Worm (Caenorhabditis elegans) whole organism, midembryonic: ENCODE measurements around the gene gpd-2.

Source experiments
- T22C8.4 ChIP-seq: fragments of 200-800 bp; sonication (Bioruptor generic); IDR thresholded peaks from 2 replicates; pipeline ENCODE4 v1.3.6; 2022; ENCODE audit warnings: missing genetic modification characterization, missing compliant biosample characterization
- cog-1 ChIP-seq: sonication (generic microtip); optimal IDR thresholded peaks from 2 replicates; lab custom pipeline; 2016; ENCODE audit warnings: missing genetic modification characterization, missing compliant biosample characterization
- flt-1 ChIP-seq: fragments of 200-800 bp; sonication (Bioruptor generic); IDR thresholded peaks from 2 replicates; pipeline ENCODE4 v1.3.6; 2022; ENCODE audit warnings: missing genetic modification characterization, missing compliant biosample characterization
- klf-2 ChIP-seq: fragments of 200-800 bp; sonication (Bioruptor generic); conservative IDR thresholded peaks from 2 replicates; pipeline ENCODE4 v1.3.6; 2022; ENCODE audit warnings: missing genetic modification reagents, missing genetic modification characterization, missing compliant biosample characterization
- med-1 ChIP-seq: sonication (generic microtip); optimal IDR thresholded peaks from 2 replicates; lab custom pipeline; 2017; ENCODE audit warnings: missing genetic modification characterization, mild to moderate bottlenecking, missing compliant biosample characterization, antibody characterized with exemption, missing genetic modification reagents; ENCODE audit not compliant: insufficient read depth
- ref-1 ChIP-seq: fragments of 200-800 bp; sonication (Bioruptor generic); conservative IDR thresholded peaks from 2 replicates; pipeline ENCODE4 v1.3.6; 2022; ENCODE audit warnings: missing genetic modification reagents, missing genetic modification characterization, missing compliant biosample characterization
- tab-1 ChIP-seq: fragments of 200-800 bp; sonication (Bioruptor generic); IDR thresholded peaks from 2 replicates; pipeline ENCODE4 v1.3.6; 2022; ENCODE audit warnings: missing genetic modification characterization, missing compliant biosample characterization
- ztf-23 ChIP-seq: fragments of 200-800 bp; sonication (Bioruptor generic); IDR thresholded peaks from 2 replicates; pipeline ENCODE4 v1.3.6; 2022; ENCODE audit warnings: missing genetic modification reagents, missing genetic modification characterization, missing compliant biosample characterization
- ztf-29 ChIP-seq: fragments of 200-800 bp; sonication (Bioruptor generic); IDR thresholded peaks from 2 replicates; pipeline ENCODE4 v1.3.6; 2022; ENCODE audit warnings: missing genetic modification reagents, missing genetic modification characterization, missing compliant biosample characterization

The gpd-2 gene

DNA sequence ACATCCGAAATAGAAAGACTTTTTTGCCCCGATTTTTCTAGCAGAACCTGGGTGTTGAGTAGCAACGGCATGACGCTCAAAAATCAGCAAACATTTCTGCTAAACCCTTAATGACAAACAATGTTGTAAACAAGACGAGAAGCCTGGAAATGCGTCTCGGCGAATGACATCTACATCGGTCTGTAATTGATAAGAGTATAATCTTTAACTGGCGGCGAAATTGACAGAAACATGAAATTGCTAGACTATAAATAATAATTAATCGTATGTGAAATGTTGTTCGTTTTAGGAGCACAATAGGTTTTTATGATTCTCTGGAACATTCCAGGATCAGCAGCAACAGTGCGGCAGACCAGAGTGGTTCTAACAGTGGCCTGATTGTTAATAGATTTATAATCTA is 27.2 kb upstream of the gpd-2 start:
- TF ChIP-seq ztf-29 (GFP tag; lab: Robert Waterston, UW) (no peak), cog-1 (tag; lab: Kevin White, UChicago) (no peak), flt-1 (GFP tag; lab: Robert Waterston, UW) (no peak), klf-2 (GFP tag; lab: Robert Waterston, UW) (no peak), ref-1 (GFP tag; lab: Robert Waterston, UW) (no peak), ztf-23 (no peak), T22C8.4 (GFP tag; lab: Robert Waterston, UW) (no peak), tab-1 (GFP tag; lab: Robert Waterston, UW) (no peak), med-1 (GFP tag; lab: Kevin White, UChicago) (no peak)

DNA sequence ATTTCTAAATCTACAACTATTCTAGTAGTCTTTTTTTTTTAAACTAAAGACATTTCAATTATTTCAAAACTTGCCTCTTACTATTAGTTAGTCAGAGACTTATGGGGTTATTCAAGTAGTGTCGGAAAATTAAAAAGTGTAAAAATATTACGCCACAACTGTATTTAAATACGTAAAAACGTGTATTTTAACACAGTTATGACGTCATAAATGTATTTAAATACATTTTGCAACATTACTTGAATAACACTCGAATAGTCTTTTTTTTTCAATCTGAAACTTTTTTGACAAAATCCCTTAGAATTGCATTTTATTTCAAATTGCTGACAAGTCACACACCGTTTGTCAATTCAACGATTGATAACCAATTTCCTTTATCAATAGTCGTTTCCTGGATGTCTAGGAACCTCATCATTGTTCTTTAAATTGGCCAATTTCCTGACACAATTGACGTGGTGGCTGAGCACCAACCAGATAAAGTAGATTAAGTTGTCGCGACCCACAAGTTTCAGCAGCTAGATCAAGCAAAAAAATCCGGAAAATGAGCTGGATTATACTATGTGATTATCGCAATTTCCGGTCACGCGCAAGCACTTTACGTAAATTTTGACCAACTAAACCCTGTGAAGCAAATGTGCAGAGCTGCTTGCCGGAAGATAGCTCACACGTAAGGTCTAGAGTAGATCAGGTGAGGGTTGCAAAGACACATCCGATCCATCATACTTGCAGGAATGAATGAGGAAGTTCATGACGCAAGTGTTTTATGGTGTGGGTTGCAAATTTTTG is 25.2 kb upstream of the gpd-2 start:
- TF ChIP-seq flt-1 (GFP tag; lab: Robert Waterston, UW) (no peak), med-1 (GFP tag; lab: Kevin White, UChicago) (no peak), ztf-29 (GFP tag; lab: Robert Waterston, UW) (no peak), ztf-23 (no peak), tab-1 (GFP tag; lab: Robert Waterston, UW) (no peak), ref-1 (GFP tag; lab: Robert Waterston, UW) (no peak), klf-2 (GFP tag; lab: Robert Waterston, UW) (no peak), cog-1 (tag; lab: Kevin White, UChicago) (no peak), T22C8.4 (GFP tag; lab: Robert Waterston, UW) (no peak)

DNA sequence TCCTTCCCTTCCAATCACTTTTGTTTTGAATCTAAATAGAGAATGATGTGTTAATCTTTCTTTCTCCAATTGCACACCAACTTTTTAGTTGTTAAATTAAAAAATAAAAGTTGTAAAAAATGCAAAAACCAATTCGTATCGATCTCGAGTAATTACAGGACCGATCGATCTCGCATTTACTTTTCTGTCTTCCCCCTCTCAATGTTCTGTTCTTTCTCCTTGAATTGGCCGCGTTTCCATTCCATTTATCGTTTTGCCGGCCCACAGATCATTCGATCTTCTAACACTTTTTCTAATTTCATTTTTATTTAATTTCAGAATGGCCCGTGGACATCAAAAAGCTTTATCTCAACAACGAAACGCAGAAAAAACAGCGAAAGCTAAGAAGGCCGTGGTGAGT is 20.7 kb upstream of the gpd-2 start, which contains the start of gene K10B3.1:
Gene K10B3.1 (plus strand): TSS at position 301 of the 400 bp plus-strand sequence.
- no peak for TF ChIP-seq med-1 (GFP tag; lab: Kevin White, UChicago)
- TF ChIP-seq ref-1 (GFP tag; lab: Robert Waterston, UW) = no peak
- no peak for TF ChIP-seq ztf-23
- TF ChIP-seq flt-1 (GFP tag; lab: Robert Waterston, UW) = no peak
- TF ChIP-seq T22C8.4 (GFP tag; lab: Robert Waterston, UW) = no peak
- no peak for TF ChIP-seq ztf-29 (GFP tag; lab: Robert Waterston, UW)
- no peak for TF ChIP-seq klf-2 (GFP tag; lab: Robert Waterston, UW)
- no peak for TF ChIP-seq cog-1 (tag; lab: Kevin White, UChicago)
- no peak for TF ChIP-seq tab-1 (GFP tag; lab: Robert Waterston, UW)

DNA sequence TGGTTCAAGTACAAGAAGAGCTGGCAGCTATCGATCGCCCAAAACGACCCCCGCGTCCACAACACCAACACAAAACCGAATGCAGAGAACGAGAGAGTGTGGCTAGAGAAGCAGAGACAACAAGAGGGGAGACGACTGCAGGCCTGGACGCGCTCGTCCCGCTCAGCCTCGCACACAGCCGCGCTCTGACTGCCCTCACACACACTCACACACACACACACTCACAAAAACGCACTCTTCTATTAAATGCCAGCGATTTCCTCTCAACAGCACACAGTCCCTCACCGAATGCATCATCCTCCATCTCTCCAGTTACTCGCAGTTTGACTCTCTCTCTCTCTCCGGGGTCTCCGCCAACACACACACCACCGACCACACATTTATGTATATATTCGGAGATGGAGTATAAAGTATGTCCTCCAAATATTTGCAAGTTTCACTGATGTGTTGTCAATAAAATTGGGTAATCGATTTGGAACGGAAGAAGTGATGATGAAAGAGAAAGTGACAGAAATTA is 13.2 kb upstream of the gpd-2 start:
- TF ChIP-seq cog-1 (tag; lab: Kevin White, UChicago) = peak; percentile 81
- no peak for TF ChIP-seq med-1 (GFP tag; lab: Kevin White, UChicago)
- TF ChIP-seq ztf-29 (GFP tag; lab: Robert Waterston, UW) = no peak
- TF ChIP-seq T22C8.4 (GFP tag; lab: Robert Waterston, UW) = peak; percentile 48; the same call in 1 of the 2 replicates
- TF ChIP-seq ztf-23 = 0 out of 2 replicates have a peak, but pooled peaks have one; percentile 61
- peak; percentile 88 for TF ChIP-seq flt-1 (GFP tag; lab: Robert Waterston, UW)
- TF ChIP-seq ref-1 (GFP tag; lab: Robert Waterston, UW) = no peak
- TF ChIP-seq tab-1 (GFP tag; lab: Robert Waterston, UW) = peak; percentile 78
- TF ChIP-seq klf-2 (GFP tag; lab: Robert Waterston, UW) = no peak; the same call in 1 of the 2 replicates

DNA sequence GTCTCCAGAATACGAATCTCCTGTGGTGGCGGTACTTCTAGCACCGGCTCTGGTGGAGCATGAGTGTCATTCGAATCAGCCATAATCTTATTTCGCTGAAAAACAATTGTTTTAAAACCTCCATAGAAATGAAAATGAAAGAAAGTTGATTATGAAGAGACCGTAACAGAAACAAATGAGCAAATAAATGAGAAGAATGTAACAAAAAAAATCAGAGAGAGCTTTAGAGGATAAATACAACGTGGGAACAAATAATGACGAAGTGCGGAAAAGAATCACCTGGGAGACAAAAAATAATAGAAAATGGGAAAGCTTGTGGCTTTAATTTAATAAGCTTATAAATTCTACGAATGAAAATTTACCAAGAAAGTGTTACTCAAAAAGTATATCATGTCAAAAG is 12.5 kb upstream of the gpd-2 start, which contains the start of gene spc-1:
Gene spc-1 (minus strand): TSS at position 101 of the 400 bp plus-strand sequence.
- TF ChIP-seq cog-1 (tag; lab: Kevin White, UChicago) (no peak), T22C8.4 (GFP tag; lab: Robert Waterston, UW) (no peak), ztf-23 (no peak), med-1 (GFP tag; lab: Kevin White, UChicago) (no peak), ztf-29 (GFP tag; lab: Robert Waterston, UW) (no peak), ref-1 (GFP tag; lab: Robert Waterston, UW) (no peak), tab-1 (GFP tag; lab: Robert Waterston, UW) (no peak), flt-1 (GFP tag; lab: Robert Waterston, UW) (no peak), klf-2 (GFP tag; lab: Robert Waterston, UW) (no peak)

DNA sequence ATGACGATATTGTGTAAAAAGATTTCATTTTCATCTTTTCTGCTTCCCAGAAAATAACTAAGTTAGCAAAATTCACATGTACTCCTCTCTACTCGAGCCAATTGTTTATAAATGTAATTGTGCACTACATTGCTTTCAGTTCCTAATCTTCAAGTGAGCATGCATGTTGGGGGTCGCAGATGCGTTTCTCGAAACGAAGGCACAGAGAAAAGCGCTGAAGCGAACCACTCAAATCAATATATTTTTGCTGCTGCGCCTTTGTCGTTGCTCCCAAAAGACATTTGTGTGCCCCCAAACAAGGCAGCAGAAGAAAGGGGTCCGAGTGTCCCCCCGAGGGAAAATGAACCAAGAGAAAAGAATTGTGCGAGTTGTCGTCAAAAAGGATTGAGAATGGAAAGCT is 11.7 kb upstream of the gpd-2 start:
- TF ChIP-seq T22C8.4 (GFP tag; lab: Robert Waterston, UW) (no peak), flt-1 (GFP tag; lab: Robert Waterston, UW) (no peak), med-1 (GFP tag; lab: Kevin White, UChicago) (no peak), ztf-23 (no peak), ref-1 (GFP tag; lab: Robert Waterston, UW) (no peak), cog-1 (tag; lab: Kevin White, UChicago) (no peak), ztf-29 (GFP tag; lab: Robert Waterston, UW) (no peak), tab-1 (GFP tag; lab: Robert Waterston, UW) (no peak), klf-2 (GFP tag; lab: Robert Waterston, UW) (no peak)

DNA sequence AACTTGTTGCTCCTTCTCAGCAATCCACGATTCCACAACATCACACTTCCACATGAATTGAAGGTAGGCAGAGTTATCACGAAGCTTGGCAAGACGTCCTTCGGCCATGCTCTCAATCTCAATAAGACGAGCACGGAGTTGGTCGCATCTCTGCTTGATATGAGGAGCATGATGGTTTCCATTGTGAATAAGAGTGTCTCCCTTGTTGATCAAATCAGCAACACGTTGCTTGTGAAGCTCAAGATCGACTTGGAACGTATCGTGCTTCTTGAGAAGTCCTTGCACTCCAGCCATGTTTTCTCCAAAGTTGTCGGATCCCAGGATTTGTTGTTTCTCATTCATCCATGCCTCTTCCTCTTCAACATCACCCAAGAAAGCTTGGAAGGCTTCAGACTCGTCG is 5.1 kb upstream of the gpd-2 start:
- no peak for TF ChIP-seq cog-1 (tag; lab: Kevin White, UChicago)
- TF ChIP-seq flt-1 (GFP tag; lab: Robert Waterston, UW) = no peak
- TF ChIP-seq klf-2 (GFP tag; lab: Robert Waterston, UW) = no peak
- no peak for TF ChIP-seq ref-1 (GFP tag; lab: Robert Waterston, UW)
- TF ChIP-seq T22C8.4 (GFP tag; lab: Robert Waterston, UW) = no peak
- TF ChIP-seq ztf-29 (GFP tag; lab: Robert Waterston, UW) = no peak
- TF ChIP-seq tab-1 (GFP tag; lab: Robert Waterston, UW) = no peak
- no peak for TF ChIP-seq med-1 (GFP tag; lab: Kevin White, UChicago)
- no peak for TF ChIP-seq ztf-23

DNA sequence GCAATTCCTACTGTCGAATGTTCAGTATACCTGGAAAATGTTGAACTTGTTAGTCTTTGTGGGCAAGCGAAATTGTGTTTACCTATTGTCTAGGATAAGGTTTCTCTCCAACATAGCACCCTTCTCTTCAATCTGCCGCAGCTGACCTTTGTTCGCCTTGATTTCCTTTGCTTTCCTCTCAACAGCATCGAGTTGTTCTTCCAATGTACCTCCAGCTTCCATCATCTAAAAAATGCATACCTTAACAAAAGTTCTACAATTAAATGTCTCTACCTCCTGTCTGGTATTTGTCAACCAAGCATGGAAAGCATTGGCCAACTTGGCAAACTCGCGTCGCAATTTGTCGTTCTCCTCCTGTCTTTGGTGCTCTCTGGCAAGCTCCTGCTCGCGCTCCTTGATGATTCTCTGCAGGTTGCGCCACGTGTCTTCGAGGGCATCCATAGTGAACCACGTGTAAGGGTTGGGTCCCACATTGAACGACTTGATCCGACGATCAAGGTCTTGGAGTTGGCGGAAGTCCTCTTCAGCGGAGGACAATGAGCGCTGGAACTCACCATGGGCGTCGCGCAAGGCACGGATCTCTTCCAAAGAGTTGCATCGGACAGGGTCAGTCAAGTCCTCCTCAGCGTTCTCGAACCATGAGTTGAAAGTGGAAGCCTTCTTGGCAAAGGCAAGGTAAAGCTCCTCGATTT is 4.3 kb upstream of the gpd-2 start:
- TF ChIP-seq ztf-23 (no peak), cog-1 (tag; lab: Kevin White, UChicago) (no peak), ztf-29 (GFP tag; lab: Robert Waterston, UW) (no peak), klf-2 (GFP tag; lab: Robert Waterston, UW) (no peak), flt-1 (GFP tag; lab: Robert Waterston, UW) (no peak)
